Worm (Caenorhabditis elegans): ENCODE measurements around the gene acr-12.

acr-12 gene

ce11 chrX:13581820-13582219 is 49.2 kb downstream of the acr-12 start, which contains the start of gene F54B11.10:
Gene F54B11.10 (plus strand): TSS chrX:13582120.
- TF ChIP-seq ztf-29 (GFP tag; IDR thresholded peaks at IDR 0.05) (no peak), ref-1 (GFP tag; conservative IDR thresholded peaks at IDR 0.05) (no peak), tab-1 (GFP tag; IDR thresholded peaks at IDR 0.05) (no peak), flt-1 (GFP tag; IDR thresholded peaks at IDR 0.05) (no peak), med-1 (GFP tag; optimal IDR thresholded peaks at IDR 0.05; ENCODE audit: insufficient read depth) (no peak), ztf-23 (GFP tag; IDR thresholded peaks at IDR 0.05) (no peak), T22C8.4 (GFP tag; IDR thresholded peaks at IDR 0.05) (no peak), klf-2 (GFP tag; conservative IDR thresholded peaks at IDR 0.05) (no peak), cog-1 (tag; optimal IDR thresholded peaks at IDR 0.05) (no peak)

DNA sequence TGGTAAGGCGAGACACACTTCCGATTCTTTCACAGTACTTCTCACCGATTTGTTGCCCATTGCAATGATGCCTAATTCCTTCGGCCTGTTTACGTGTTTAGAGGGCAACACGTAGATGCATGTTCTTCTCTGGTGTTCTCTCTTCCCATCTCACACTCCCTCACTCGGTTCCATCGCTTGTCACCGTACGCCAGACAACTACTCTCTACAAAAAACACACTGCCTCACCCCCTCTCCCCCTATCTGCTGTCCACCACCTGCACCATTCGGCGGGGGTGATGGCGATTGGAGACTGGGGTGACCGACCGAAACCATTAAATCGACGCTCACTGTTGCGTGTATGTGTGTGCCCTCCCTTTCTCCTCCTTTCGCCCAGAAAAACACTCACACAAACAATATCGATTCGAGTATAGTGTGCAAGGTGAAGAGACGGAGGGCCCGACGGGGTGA is 51.3 kb downstream of the acr-12 start:
- TF ChIP-seq ztf-23 (GFP tag; IDR thresholded peaks at IDR 0.05) = no peak
- TF ChIP-seq cog-1 (tag; optimal IDR thresholded peaks at IDR 0.05) = peak; percentile 75
- TF ChIP-seq tab-1 (GFP tag; IDR thresholded peaks at IDR 0.05) = peak; percentile 75
- no peak for TF ChIP-seq med-1 (GFP tag; optimal IDR thresholded peaks at IDR 0.05; ENCODE audit: insufficient read depth)
- TF ChIP-seq ztf-29 (GFP tag; IDR thresholded peaks at IDR 0.05) = no peak
- peak; percentile 39; the same call in 1 of the 2 replicates for TF ChIP-seq T22C8.4 (GFP tag; IDR thresholded peaks at IDR 0.05)
- no peak for TF ChIP-seq ref-1 (GFP tag; conservative IDR thresholded peaks at IDR 0.05)
- no peak for TF ChIP-seq klf-2 (GFP tag; conservative IDR thresholded peaks at IDR 0.05)
- peak; percentile 62; the same call in 1 of the 2 replicates for TF ChIP-seq flt-1 (GFP tag; IDR thresholded peaks at IDR 0.05)

- 0 out of 2 replicates have a peak, but pooled peaks have one; percentile 39 for TF ChIP-seq tab-1 (GFP tag; IDR thresholded peaks at IDR 0.05)
- peak; percentile 42; the same call in 1 of the 2 replicates for TF ChIP-seq flt-1 (GFP tag; IDR thresholded peaks at IDR 0.05)
- no peak for TF ChIP-seq med-1 (GFP tag; optimal IDR thresholded peaks at IDR 0.05; ENCODE audit: insufficient read depth)
These were observed 52.2 kb downstream of the acr-12 start, which contains the start of gene unc-84 for ce11 chrX:13584725-13585371. Gene unc-84 (plus strand): TSS chrX:13584775.
